Worm (Caenorhabditis elegans) whole organism, L2 larva: Measurements from ENCODE around the gene C15H9.4.

Experiments used
- aly-2 ChIP-seq: fragments of 150-350 bp; optimal IDR thresholded peaks from 2 replicates; lab custom pipeline; 2014; ENCODE audit warnings: missing biosample characterization, missing genetic modification characterization
- ama-1 ChIP-seq: fragments of 150-350 bp; optimal IDR thresholded peaks from 2 replicates; lab custom pipeline; 2018; ENCODE audit warnings: inconsistent platforms
- ceh-82 ChIP-seq: fragments of 150-350 bp; optimal IDR thresholded peaks from 2 replicates; lab custom pipeline; 2014; ENCODE audit warnings: missing biosample characterization, missing genetic modification characterization
- egl-27 ChIP-seq: sonication (generic microtip); optimal IDR thresholded peaks from 3 replicates; lab custom pipeline; 2017; ENCODE audit warnings: missing biosample characterization, missing genetic modification reagents, missing genetic modification characterization
- lsy-2 ChIP-seq, 2 experiments: fragments of 150-350 bp in 1 of 2; sonication (generic microtip) in 1 of 2; optimal IDR thresholded peaks; 2 replicates each; lab custom pipeline; 2014 to 2017; ENCODE audit warnings: missing biosample characterization in 2 of 2, missing genetic modification characterization in 2 of 2
- nhr-12 ChIP-seq: fragments of 150-350 bp; optimal IDR thresholded peaks from 2 replicates; lab custom pipeline; 2014; ENCODE audit warnings: missing biosample characterization, missing genetic modification characterization
- sem-4 ChIP-seq: fragments of 150-350 bp; optimal IDR thresholded peaks from 2 replicates; lab custom pipeline; 2014; ENCODE audit warnings: missing biosample characterization, missing genetic modification reagents, missing genetic modification characterization
- unc-62 ChIP-seq: fragments of 150-350 bp; optimal IDR thresholded peaks from 2 replicates; lab custom pipeline; 2014; ENCODE audit warnings: missing biosample characterization, missing genetic modification reagents, missing genetic modification characterization

- TF ChIP-seq ama-1 (lab: Kevin White, UChicago) (no peak), unc-62 (no peak), nhr-12 (tag; lab: Kevin White, UChicago) (no peak), lsy-2 (tag; optimal IDR thresholded peaks at IDR 0.05; lab: Kevin White, UChicago) (no peak), sem-4 (no peak), ceh-82 (tag; lab: Kevin White, UChicago) (no peak), egl-27 (tag; lab: Kevin White, UChicago) (no peak), aly-2 (tag; lab: Kevin White, UChicago) (no peak)
These were observed 10.5 kb downstream of the C15H9.4 start for ce11 chrX:6107962-6108361.
